Fruit fly (Drosophila melanogaster) whole organism, wandering third instar larva: Measurements from ENCODE around the gene melt.

Experiments used
- CG9705 ChIP-seq: fragments of 200-800 bp; sonication (Bioruptor generic); optimal IDR thresholded peaks from 2 replicates; lab custom pipeline; 2018; ENCODE audit warnings: missing biosample characterization, mild to moderate bottlenecking, missing genetic modification characterization
- Dfd ChIP-seq: fragments of >200 bp; optimal IDR thresholded peaks from 2 replicates; lab custom pipeline; 2017; ENCODE audit warnings: missing biosample characterization, missing genetic modification characterization
- Hr83 ChIP-seq: fragments of 200-300 bp; sonication (Bioruptor generic); optimal IDR thresholded peaks from 2 replicates; lab custom pipeline; 2016; ENCODE audit warnings: missing biosample characterization, mild to moderate bottlenecking, missing genetic modification characterization, moderate library complexity; ENCODE audit not compliant: poor library complexity, severe bottlenecking
- Jra ChIP-seq: sonication (Bioruptor generic); optimal IDR thresholded peaks from 2 replicates; lab custom pipeline; 2016; ENCODE audit warnings: missing biosample characterization, missing genetic modification characterization
- Myc ChIP-seq: fragments of >200 bp; optimal IDR thresholded peaks from 2 replicates; lab custom pipeline; 2017
- dsf ChIP-seq: sonication (Bioruptor generic); optimal IDR thresholded peaks from 2 replicates; lab custom pipeline; 2016; ENCODE audit warnings: missing biosample characterization, missing genetic modification characterization, borderline replicate concordance
- foxo ChIP-seq, 2 experiments: fragments of 200-800 bp; sonication (Bioruptor generic); optimal IDR thresholded peaks; 2 replicates in 1 of 2; 3 replicates in 1 of 2; lab custom pipeline; 2016 to 2017; ENCODE audit warnings: missing biosample characterization in 2 of 2, missing genetic modification characterization in 2 of 2
- h ChIP-seq: fragments of 200-800 bp; sonication (Bioruptor generic); optimal IDR thresholded peaks from 3 replicates; lab custom pipeline; 2016; ENCODE audit warnings: missing biosample characterization, mild to moderate bottlenecking, missing genetic modification characterization
- pan ChIP-seq: fragments of >200 bp; optimal IDR thresholded peaks from 2 replicates; lab custom pipeline; 2017
- rgr ChIP-seq: fragments of 200-800 bp; sonication (Bioruptor generic); optimal IDR thresholded peaks from 3 replicates; lab custom pipeline; 2016; ENCODE audit warnings: missing biosample characterization, mild to moderate bottlenecking, missing genetic modification characterization
- sv ChIP-seq: fragments of 200-800 bp; sonication (Bioruptor generic); optimal IDR thresholded peaks from 3 replicates; lab custom pipeline; 2016; ENCODE audit warnings: missing biosample characterization, missing genetic modification characterization
- usp ChIP-seq: fragments of >200 bp; optimal IDR thresholded peaks from 2 replicates; lab custom pipeline; 2017; ENCODE audit warnings: missing biosample characterization, missing genetic modification characterization

DNA sequence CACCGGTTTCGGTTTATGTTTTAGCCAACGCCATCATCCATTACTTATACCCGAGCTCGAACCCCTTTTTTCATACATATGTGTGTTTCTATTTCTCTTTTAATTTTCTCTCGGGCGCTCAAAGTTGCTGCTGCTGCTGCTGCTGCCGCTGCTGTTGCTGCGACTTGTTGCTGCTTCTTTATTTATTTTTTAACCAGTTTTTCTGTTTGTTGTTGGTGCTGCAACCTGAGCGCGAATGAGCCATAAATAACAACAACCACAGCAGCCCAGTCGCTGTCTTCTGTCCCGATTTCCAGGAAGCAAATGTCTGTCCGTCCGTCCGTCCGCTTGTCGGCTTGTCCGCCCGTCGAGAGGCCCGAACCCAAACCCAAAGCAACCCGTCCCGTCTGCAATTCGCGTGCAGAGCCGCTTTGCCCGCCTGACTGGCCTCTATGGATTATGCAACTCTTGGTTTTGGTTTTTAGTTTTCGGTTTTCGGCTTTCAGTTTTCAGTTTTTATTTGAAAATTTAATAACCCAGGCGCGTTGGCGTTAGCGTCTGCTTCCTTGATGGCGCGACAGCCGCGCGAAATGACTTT lies 3.4 kb downstream of the melt start:
- no peak for TF ChIP-seq Myc (lab: Kevin White, UChicago)
- TF ChIP-seq usp (GFP tag; lab: Kevin White, UChicago), result no peak
- TF ChIP-seq pan (lab: Kevin White, UChicago), result no peak
- no peak for TF ChIP-seq rgr
- TF ChIP-seq foxo (GFP tag; optimal IDR thresholded peaks at IDR 0.05; lab: Kevin White, UChicago), result no peak
- no peak for TF ChIP-seq sv (GFP tag; lab: Kevin White, UChicago)
- no peak for TF ChIP-seq Hr83
- no peak for TF ChIP-seq dsf (GFP tag; lab: Kevin White, UChicago)
- no peak for TF ChIP-seq h (GFP tag; lab: Kevin White, UChicago)
- no peak for TF ChIP-seq Dfd (GFP tag; lab: Kevin White, UChicago)
- no peak for TF ChIP-seq Jra (GFP tag; lab: Kevin White, UChicago)
- TF ChIP-seq CG9705 (GFP tag; lab: Kevin White, UChicago), result no peak
